Fruit fly (Drosophila melanogaster) S2 (cell line): ENCODE results near the gene pum.

Experiments used
- CG8478 ChIP-seq: fragments of >200 bp; optimal IDR thresholded peaks from 2 replicates; lab custom pipeline; 2018
- CTCF ChIP-seq, 2 experiments: fragments of >200 bp; optimal IDR thresholded peaks; 2 replicates each; lab custom pipeline; 2018

The pum gene

dm6 chr3R:9054442-9055118 is 182.9 kb downstream of the pum start:
- TF ChIP-seq CTCF (optimal IDR thresholded peaks at IDR 0.05; lab: Kevin White, UChicago): no peak
- no peak for TF ChIP-seq CG8478 (lab: Kevin White, UChicago)

dm6 chr3R:9053850-9054441 is 183.5 kb downstream of the pum start:
- TF ChIP-seq CTCF (optimal IDR thresholded peaks at IDR 0.05; lab: Kevin White, UChicago): no peak
- TF ChIP-seq CG8478 (lab: Kevin White, UChicago): no peak

- TF ChIP-seq CTCF (optimal IDR thresholded peaks at IDR 0.05; lab: Kevin White, UChicago) (no peak), CG8478 (lab: Kevin White, UChicago) (no peak)
Measured at dm6 chr3R:9053021-9053420, 184.5 kb downstream of the pum start.

- TF ChIP-seq CTCF (optimal IDR thresholded peaks at IDR 0.05; lab: Kevin White, UChicago): no peak
- TF ChIP-seq CG8478 (lab: Kevin White, UChicago): no peak
Measured at dm6 chr3R:9051937-9052680, 185.4 kb downstream of the pum start, which contains the start of gene Kdm2. Gene Kdm2 (plus strand): TSS chr3R:9052495.

- TF ChIP-seq CTCF (optimal IDR thresholded peaks at IDR 0.05; lab: Kevin White, UChicago) (no peak), CG8478 (lab: Kevin White, UChicago) (no peak)
Measured at dm6 chr3R:9050519-9051119, 186.9 kb downstream of the pum start, which contains the start of gene Nmdmc. Gene Nmdmc (minus strand): TSS chr3R:9050555.

dm6 chr3R:9049091-9049981 is 188.1 kb downstream of the pum start:
- TF ChIP-seq CG8478 (lab: Kevin White, UChicago) (no peak), CTCF (optimal IDR thresholded peaks at IDR 0.05; lab: Kevin White, UChicago) (no peak)

- TF ChIP-seq CTCF (optimal IDR thresholded peaks at IDR 0.05; lab: Kevin White, UChicago) (no peak), CG8478 (lab: Kevin White, UChicago) (no peak)
Measured at dm6 chr3R:9048466-9049072, 188.9 kb downstream of the pum start, which contains the start of gene Mst85C. Gene Mst85C (plus strand): TSS chr3R:9048645.

- TF ChIP-seq CTCF (optimal IDR thresholded peaks at IDR 0.05; lab: Kevin White, UChicago) (no peak), CG8478 (lab: Kevin White, UChicago) (no peak)
Measured at dm6 chr3R:9047561-9048465, 189.7 kb downstream of the pum start, which contains the start of gene Rel. Gene Rel (minus strand): TSS chr3R:9047977.

- TF ChIP-seq CG8478 (lab: Kevin White, UChicago): no peak
- no peak for TF ChIP-seq CTCF (optimal IDR thresholded peaks at IDR 0.05; lab: Kevin White, UChicago)
Measured at dm6 chr3R:9046954-9047353, 190.5 kb downstream of the pum start.

- TF ChIP-seq CTCF (optimal IDR thresholded peaks at IDR 0.05; lab: Kevin White, UChicago) (no peak), CG8478 (lab: Kevin White, UChicago) (no peak)
Measured at dm6 chr3R:9045733-9046132, 191.7 kb downstream of the pum start.

- TF ChIP-seq CG8478 (lab: Kevin White, UChicago): no peak
- TF ChIP-seq CTCF (optimal IDR thresholded peaks at IDR 0.05; lab: Kevin White, UChicago): no peak
Measured at dm6 chr3R:9043610-9044009, 193.9 kb downstream of the pum start.

- TF ChIP-seq CTCF (optimal IDR thresholded peaks at IDR 0.05; lab: Kevin White, UChicago) (no peak), CG8478 (lab: Kevin White, UChicago) (no peak)
Measured at dm6 chr3R:9039448-9039847, 198.0 kb downstream of the pum start, which contains the start of gene neur. Gene neur (minus strand): TSS chr3R:9039471.
